Fruit fly (Drosophila melanogaster) whole organism, wandering third instar larva: Measurements from ENCODE around the gene CG16798.

ENCODE experiments used
- Abd-B ChIP-seq: fragments of >200 bp; optimal IDR thresholded peaks from 2 replicates; lab custom pipeline; 2017; ENCODE audit warnings: missing biosample characterization, missing genetic modification characterization
- CG32264 ChIP-seq: fragments of 200-800 bp; sonication (Bioruptor generic); optimal IDR thresholded peaks from 2 replicates; lab custom pipeline; 2016; ENCODE audit warnings: missing biosample characterization, missing genetic modification characterization
- Dfd ChIP-seq: fragments of >200 bp; optimal IDR thresholded peaks from 2 replicates; lab custom pipeline; 2017; ENCODE audit warnings: missing biosample characterization, missing genetic modification characterization
- HLH106 ChIP-seq: fragments of 200-800 bp; optimal IDR thresholded peaks from 3 replicates; lab custom pipeline; 2019; ENCODE audit warnings: missing biosample characterization, mild to moderate bottlenecking, missing genetic modification characterization, moderate library complexity
- Jra ChIP-seq: sonication (Bioruptor generic); optimal IDR thresholded peaks from 2 replicates; lab custom pipeline; 2016; ENCODE audit warnings: missing biosample characterization, missing genetic modification characterization
- br ChIP-seq: fragments of 200-800 bp; sonication (Bioruptor generic); optimal IDR thresholded peaks from 2 replicates; lab custom pipeline; 2016; ENCODE audit warnings: missing biosample characterization, missing genetic modification characterization
- dmrt93B ChIP-seq: fragments of 200-800 bp; sonication (Bioruptor generic); optimal IDR thresholded peaks from 2 replicates; lab custom pipeline; 2018; ENCODE audit warnings: missing biosample characterization, mild to moderate bottlenecking, missing genetic modification characterization
- h ChIP-seq: fragments of 200-800 bp; sonication (Bioruptor generic); optimal IDR thresholded peaks from 3 replicates; lab custom pipeline; 2016; ENCODE audit warnings: missing biosample characterization, mild to moderate bottlenecking, missing genetic modification characterization
- pan ChIP-seq: fragments of >200 bp; optimal IDR thresholded peaks from 2 replicates; lab custom pipeline; 2017
- psq ChIP-seq: fragments of 200-800 bp; sonication (Bioruptor generic); optimal IDR thresholded peaks from 3 replicates; lab custom pipeline; 2017; ENCODE audit warnings: missing biosample characterization, mild to moderate bottlenecking, missing genetic modification characterization, moderate library complexity

- TF ChIP-seq br (GFP tag; lab: Kevin White, UChicago) (no peak), h (GFP tag; lab: Kevin White, UChicago) (no peak), Abd-B (GFP tag; lab: Kevin White, UChicago) (no peak), dmrt93B (GFP tag; lab: Kevin White, UChicago) (no peak), psq (GFP tag; lab: Kevin White, UChicago) (no peak), pan (no peak), CG32264 (GFP tag; lab: Kevin White, UChicago) (no peak), Dfd (GFP tag; lab: Kevin White, UChicago) (no peak), HLH106 (tag; lab: Kevin White, UChicago) (no peak), Jra (GFP tag; lab: Kevin White, UChicago) (no peak)
Measured at dm6 chr2L:20352200-20352599, 30.0 kb downstream of the CG16798 start.
